Worm (Caenorhabditis elegans): ENCODE data around the gene F42A6.5.

F42A6.5 gene

ce11 chrIV:3296578-3297549 lies 34.8 kb downstream of the F42A6.5 start:
- no peak for TF ChIP-seq egl-18 (GFP tag; IDR thresholded peaks at IDR 0.05)
- peak; percentile 62 for TF ChIP-seq ceh-79 (tag; optimal IDR thresholded peaks at IDR 0.05)
- TF ChIP-seq lsl-1 (GFP tag; optimal IDR thresholded peaks at IDR 0.05): peak; percentile 57
- peak; percentile 55 for TF ChIP-seq mcd-1 (GFP tag; IDR thresholded peaks at IDR 0.05)
- no peak for TF ChIP-seq F23B12.7 (tag; optimal IDR thresholded peaks at IDR 0.05; ENCODE audit: insufficient read depth)
- TF ChIP-seq let-526 (GFP tag; IDR thresholded peaks at IDR 0.05): no peak
- TF ChIP-seq gei-17 (GFP tag; optimal IDR thresholded peaks at IDR 0.05): no peak
- TF ChIP-seq rpc-1 (optimal IDR thresholded peaks at IDR 0.05): no peak
- TF ChIP-seq rpc-1 (tag; optimal IDR thresholded peaks at IDR 0.05): no peak
- TF ChIP-seq ztf-22 (GFP tag; optimal IDR thresholded peaks at IDR 0.05): no peak
- TF ChIP-seq pbrm-1 (GFP tag; IDR thresholded peaks at IDR 0.05): no peak
- TF ChIP-seq nfyb-1 (GFP tag; IDR thresholded peaks at IDR 0.05): no peak
- TF ChIP-seq snpc-1.3 (tag; optimal IDR thresholded peaks at IDR 0.05; ENCODE audit: insufficient read depth): peak; percentile 40
- TF ChIP-seq die-1 (tag; optimal IDR thresholded peaks at IDR 0.05): peak; percentile 41
- no peak for TF ChIP-seq sea-2 (GFP tag; IDR thresholded peaks at IDR 0.05)
- TF ChIP-seq T07F8.4 (tag; optimal IDR thresholded peaks at IDR 0.05): no peak
- no peak for TF ChIP-seq ceh-58 (GFP tag; IDR thresholded peaks at IDR 0.05)
- TF ChIP-seq ztf-6 (GFP tag; IDR thresholded peaks at IDR 0.05): no peak
- TF ChIP-seq F55B11.4 (tag; optimal IDR thresholded peaks at IDR 0.05; ENCODE audit: borderline replicate concordance, insufficient read depth): no peak
- no peak for TF ChIP-seq nhr-179 (tag; optimal IDR thresholded peaks at IDR 0.05)
- TF ChIP-seq ekl-4 (GFP tag; IDR thresholded peaks at IDR 0.05): no peak; the same call in 1 of the 2 replicates
- TF ChIP-seq nhr-120 (GFP tag; IDR thresholded peaks at IDR 0.05): no peak
- no peak for TF ChIP-seq somi-1 (GFP tag; optimal IDR thresholded peaks at IDR 0.05)
- no peak for TF ChIP-seq bed-2 (GFP tag; IDR thresholded peaks at IDR 0.05)
- TF ChIP-seq efl-1 (GFP tag; optimal IDR thresholded peaks at IDR 0.05): no peak
- no peak for TF ChIP-seq egrh-3 (GFP tag; IDR thresholded peaks at IDR 0.05)
- no peak for TF ChIP-seq F57C9.4 (tag; optimal IDR thresholded peaks at IDR 0.05)
- no peak for TF ChIP-seq him-1 (tag; optimal IDR thresholded peaks at IDR 0.05)
- no peak for TF ChIP-seq B0019.2 (GFP tag; conservative IDR thresholded peaks at IDR 0.05)
- no peak for TF ChIP-seq lsy-27 (tag; optimal IDR thresholded peaks at IDR 0.05; ENCODE audit: borderline replicate concordance, insufficient read depth)
- TF ChIP-seq Y79H2A.3 (GFP tag; conservative IDR thresholded peaks at IDR 0.05): no peak
- TF ChIP-seq B0035.1 (tag; optimal IDR thresholded peaks at IDR 0.05): peak; percentile 2
- TF ChIP-seq nhr-80 (tag; optimal IDR thresholded peaks at IDR 0.05): no peak
- TF ChIP-seq ceh-40 (GFP tag; IDR thresholded peaks at IDR 0.05): no peak
- peak; percentile 45 for TF ChIP-seq zim-3 (tag; optimal IDR thresholded peaks at IDR 0.05)
- TF ChIP-seq hmg-1.2 (GFP tag; IDR thresholded peaks at IDR 0.05): no peak; the same call in 1 of the 2 replicates
- TF ChIP-seq madf-3 (GFP tag; IDR thresholded peaks at IDR 0.05): 0 out of 2 replicates have a peak, but pooled peaks have one; percentile 6
- no peak for TF ChIP-seq dox-1 (GFP tag; IDR thresholded peaks at IDR 0.05)
- no peak for TF ChIP-seq dpff-1 (tag; optimal IDR thresholded peaks at IDR 0.05)
- peak; percentile 51 for TF ChIP-seq chd-7 (tag; optimal IDR thresholded peaks at IDR 0.05)
- TF ChIP-seq T26A5.8 (tag; optimal IDR thresholded peaks at IDR 0.05): peak; percentile 63
- no peak for TF ChIP-seq ceh-91 (GFP tag; IDR thresholded peaks at IDR 0.05)
- TF ChIP-seq lin-40 (tag; optimal IDR thresholded peaks at IDR 0.05): no peak
- peak; percentile 44; the same call in 1 of the 2 replicates for TF ChIP-seq hsf-1 (GFP tag; IDR thresholded peaks at IDR 0.05)
- TF ChIP-seq bed-1 (GFP tag; IDR thresholded peaks at IDR 0.05): no peak
- TF ChIP-seq ztf-26 (tag; optimal IDR thresholded peaks at IDR 0.05): no peak
- TF ChIP-seq unc-62 (GFP tag; optimal IDR thresholded peaks at IDR 0.05): no peak
- TF ChIP-seq sdz-38 (tag; optimal IDR thresholded peaks at IDR 0.05): no peak

Data from whole organism, young adult.